Worm (Caenorhabditis elegans): Measurements from ENCODE around the gene nlp-19.
A peak's percentile ranks its signal among the peaks of the same experiment; 100 is the strongest.

Gene nlp-19

DNA sequence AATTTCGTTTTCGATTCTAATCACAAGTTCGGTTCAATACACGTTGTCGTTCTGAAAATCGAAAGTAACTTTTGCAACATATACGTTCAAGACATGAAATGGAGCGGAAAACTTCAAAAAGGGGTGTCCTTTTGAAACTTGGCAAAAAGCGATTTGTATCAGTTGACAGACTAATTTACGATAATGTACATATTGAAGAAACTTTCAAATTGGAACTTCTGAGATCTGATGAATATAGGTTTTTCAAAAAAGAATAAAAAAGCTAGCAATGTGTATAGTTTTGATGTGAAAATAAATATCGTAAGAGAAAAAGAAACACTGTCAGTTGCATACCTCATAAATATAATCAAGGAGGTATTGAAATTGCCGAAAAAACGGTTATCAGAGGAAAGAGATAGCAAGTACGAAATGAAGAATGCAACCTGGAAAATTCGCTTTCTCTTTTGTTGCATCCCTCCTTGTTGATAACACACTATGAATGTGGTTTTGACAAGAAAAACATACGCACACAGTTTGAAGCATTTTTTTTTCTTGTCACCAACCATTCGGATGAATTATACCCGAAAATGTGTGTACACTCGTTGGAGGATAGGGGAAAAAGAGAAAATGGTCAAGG lies 29.5 kb upstream of the nlp-19 start, which contains the start of gene dgn-1:
Gene dgn-1 (minus strand): TSS at position 51 of the 616 bp plus-strand sequence.
- TF ChIP-seq ceh-32 (tag; optimal IDR thresholded peaks at IDR 0.05; ENCODE audit: poor library complexity) (no peak), zfp-2 (tag; optimal IDR thresholded peaks at IDR 0.05) (no peak), pqm-1 (tag; optimal IDR thresholded peaks at IDR 0.05) (peak; percentile 30), ceh-82 (tag; optimal IDR thresholded peaks at IDR 0.05) (no peak), snpc-4 (tag; optimal IDR thresholded peaks at IDR 0.05) (no peak), nhr-28 (tag; optimal IDR thresholded peaks at IDR 0.05) (peak; percentile 42), ceh-20 (GFP tag; IDR thresholded peaks at IDR 0.05) (no peak), egl-27 (tag; optimal IDR thresholded peaks at IDR 0.05) (no peak), aha-1 (tag) (peak; percentile 47), dmd-8 (GFP tag; IDR thresholded peaks at IDR 0.05) (no peak), dmd-6 (GFP tag; IDR thresholded peaks at IDR 0.05) (0 out of 2 replicates have a peak, but pooled peaks have one; percentile 12), hlh-11 (tag; optimal IDR thresholded peaks at IDR 0.05) (peak; percentile 27)

DNA sequence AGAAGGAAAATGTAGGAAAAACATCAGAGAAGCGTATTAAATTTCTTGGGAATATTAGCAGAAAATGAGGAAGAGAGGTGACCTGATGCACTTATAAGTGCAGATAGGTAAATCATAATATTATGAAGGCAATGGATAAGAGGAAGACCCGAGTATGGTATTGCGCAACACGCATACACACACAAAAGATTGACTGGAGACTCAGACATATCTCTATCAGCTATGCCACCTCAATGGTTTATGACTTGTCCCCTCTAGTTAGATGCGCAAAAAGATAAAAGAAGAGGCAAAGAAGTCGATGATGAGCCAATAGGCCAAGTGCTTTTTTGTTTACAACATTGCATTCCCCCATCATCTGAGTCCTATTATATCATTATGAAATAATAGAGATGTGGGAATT lies 26.4 kb upstream of the nlp-19 start:
- no peak for TF ChIP-seq arid-1 (GFP tag; conservative IDR thresholded peaks at IDR 0.05)
- no peak for TF ChIP-seq nhr-111 (GFP tag; optimal IDR thresholded peaks at IDR 0.05)
- TF ChIP-seq ctbp-1 (GFP tag; IDR thresholded peaks at IDR 0.05): no peak
- no peak for TF ChIP-seq daf-16 (GFP tag; optimal IDR thresholded peaks at IDR 0.05)
- no peak for TF ChIP-seq daf-16 (tag; optimal IDR thresholded peaks at IDR 0.05)
- TF ChIP-seq fkh-10 (GFP tag; optimal IDR thresholded peaks at IDR 0.05): no peak
- no peak for TF ChIP-seq Y5F2A.4 (GFP tag; optimal IDR thresholded peaks at IDR 0.05)
- TF ChIP-seq nhr-77 (tag; optimal IDR thresholded peaks at IDR 0.05): no peak
- no peak for TF ChIP-seq nhr-102 (tag; optimal IDR thresholded peaks at IDR 0.05)
- no peak for TF ChIP-seq pqm-1 (tag; optimal IDR thresholded peaks at IDR 0.05)

DNA sequence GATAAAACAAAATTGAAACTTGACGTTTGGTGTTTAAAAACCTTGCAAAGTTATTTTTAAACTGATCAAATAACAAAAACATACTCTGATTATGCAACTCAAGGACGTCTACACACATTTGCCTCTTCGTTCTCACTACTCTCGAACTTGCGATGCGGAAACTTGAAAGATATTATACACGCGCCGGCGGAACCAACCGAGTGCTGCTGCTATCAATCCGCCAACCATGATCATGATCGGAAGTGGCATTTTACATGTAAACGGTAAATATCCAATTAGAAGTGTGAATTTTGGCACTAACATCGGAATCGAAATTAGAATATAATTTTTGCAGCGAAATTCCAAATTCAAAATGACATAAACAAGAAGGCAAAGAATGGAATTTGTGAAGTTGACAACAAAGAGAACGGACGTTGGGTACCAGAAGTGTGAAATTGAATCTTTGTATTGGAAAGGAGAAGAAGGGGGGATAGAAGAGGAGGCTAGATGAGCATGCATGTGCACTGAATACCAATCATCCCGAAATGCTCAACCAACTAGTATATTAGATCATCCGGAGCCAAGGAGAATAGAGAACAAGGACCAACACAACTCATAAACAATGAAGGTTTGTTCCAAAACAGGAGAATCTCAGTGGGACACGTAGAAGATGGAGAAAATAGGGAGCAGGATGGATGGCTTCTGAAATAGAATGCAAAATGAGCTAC lies 25.1 kb upstream of the nlp-19 start:
- TF ChIP-seq daf-19 (GFP tag; conservative IDR thresholded peaks at IDR 0.05): no peak
- TF ChIP-seq unc-39 (tag; optimal IDR thresholded peaks at IDR 0.05): no peak
- TF ChIP-seq lin-15B (tag; optimal IDR thresholded peaks at IDR 0.05): no peak
- TF ChIP-seq ztf-7 (tag; optimal IDR thresholded peaks at IDR 0.05): no peak
- no peak for TF ChIP-seq nhr-25 (tag; optimal IDR thresholded peaks at IDR 0.05; ENCODE audit: borderline replicate concordance, insufficient read depth)
- TF ChIP-seq ces-1 (GFP tag; optimal IDR thresholded peaks at IDR 0.05): no peak
- no peak for TF ChIP-seq hlh-11 (tag; optimal IDR thresholded peaks at IDR 0.05)
- TF ChIP-seq nhr-28 (tag; optimal IDR thresholded peaks at IDR 0.05): no peak
- TF ChIP-seq jun-1 (tag; optimal IDR thresholded peaks at IDR 0.05): no peak
- TF ChIP-seq lin-29 (GFP tag; IDR thresholded peaks at IDR 0.05): no peak
- no peak for TF ChIP-seq set-16 (GFP tag; IDR thresholded peaks at IDR 0.05)
- no peak for TF ChIP-seq lin-39 (tag; optimal IDR thresholded peaks at IDR 0.05)
- no peak for TF ChIP-seq spr-3 (GFP tag; optimal IDR thresholded peaks at IDR 0.05)
- TF ChIP-seq T20F7.1 (GFP tag; optimal IDR thresholded peaks at IDR 0.05): no peak
- no peak for TF ChIP-seq madf-5 (GFP tag; IDR thresholded peaks at IDR 0.05)
- TF ChIP-seq nhr-77 (tag; optimal IDR thresholded peaks at IDR 0.05): no peak

DNA sequence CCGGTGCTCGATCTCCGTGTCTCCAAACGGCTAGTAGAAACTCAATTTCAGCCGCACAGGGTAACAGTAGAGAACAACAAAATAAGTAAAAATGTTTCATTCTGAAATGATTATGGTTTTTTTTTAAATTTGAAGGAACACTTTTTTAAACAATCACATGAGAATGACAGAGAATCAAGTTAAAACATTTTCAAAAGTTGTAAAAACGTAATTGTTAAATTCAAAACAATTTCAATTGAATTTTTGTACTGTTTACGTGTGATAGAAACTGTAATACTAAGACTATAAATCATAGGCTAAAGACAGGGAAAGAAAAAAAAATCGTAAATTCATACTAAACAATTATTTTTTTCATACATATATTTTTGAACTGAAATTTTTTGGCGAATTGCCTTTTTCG lies 17.3 kb upstream of the nlp-19 start, which contains the start of gene pho-7:
Gene pho-7 (minus strand): TSS at position 101 of the 400 bp plus-strand sequence.
- TF ChIP-seq aha-1 (tag) (peak; percentile 84), cey-2 (tag; optimal IDR thresholded peaks at IDR 0.05; ENCODE audit: borderline replicate concordance, insufficient read depth) (no peak)
